Fruit fly (Drosophila melanogaster) whole organism, embryonic: ENCODE data around the gene CG31100.

ENCODE experiments used
- CG12299 ChIP-seq: fragments of 200-800 bp; sonication (Bioruptor generic); optimal IDR thresholded peaks from 2 replicates; lab custom pipeline; 2018; ENCODE audit warnings: missing biosample characterization, mild to moderate bottlenecking, missing genetic modification characterization
- CG34376 ChIP-seq: fragments of 200-800 bp; sonication (Bioruptor generic); optimal IDR thresholded peaks from 2 replicates; lab custom pipeline; 2018; ENCODE audit warnings: missing biosample characterization, mild to moderate bottlenecking, missing genetic modification characterization
- CG5953 ChIP-seq: fragments of 200-800 bp; sonication (Bioruptor generic); IDR thresholded peaks from 2 replicates; pipeline ENCODE4 v1.3.6; 2022; ENCODE audit warnings: missing biosample characterization, missing genetic modification characterization
- CG9932 ChIP-seq: fragments of 200-800 bp; sonication (Bioruptor generic); IDR thresholded peaks from 2 replicates; pipeline ENCODE4 v1.3.6; 2022; ENCODE audit warnings: missing biosample characterization, missing genetic modification characterization
- Vsx1 ChIP-seq: fragments of 200-800 bp; sonication (Bioruptor generic); optimal IDR thresholded peaks from 2 replicates; lab custom pipeline; 2017; ENCODE audit warnings: missing biosample characterization, mild to moderate bottlenecking, missing genetic modification characterization, missing genetic modification reagents
- lab ChIP-seq: fragments of 200-800 bp; sonication (Bioruptor generic); optimal IDR thresholded peaks from 3 replicates; lab custom pipeline; 2017; ENCODE audit warnings: missing biosample characterization, missing genetic modification characterization, mild to moderate bottlenecking, moderate library complexity, missing genetic modification reagents
- maf-S ChIP-seq: fragments of 200-800 bp; sonication (Bioruptor generic); optimal IDR thresholded peaks from 2 replicates; lab custom pipeline; 2016; ENCODE audit warnings: missing biosample characterization, missing genetic modification characterization

- peak; percentile 79 for TF ChIP-seq CG34376
- peak; percentile 91 for TF ChIP-seq CG9932 (GFP tag; lab: Robert Waterston, UW)
- TF ChIP-seq lab (GFP tag; lab: Kevin White, UChicago): peak; percentile 87
- no peak for TF ChIP-seq CG5953
- peak; percentile 49 for TF ChIP-seq CG12299 (tag; lab: Kevin White, UChicago)
- no peak for TF ChIP-seq Vsx1 (GFP tag; lab: Kevin White, UChicago)
- peak; percentile 85 for TF ChIP-seq maf-S (GFP tag; lab: Kevin White, UChicago)
Measured at dm6 chr3R:8992928-8993579, 10.4 kb downstream of the CG31100 start, which contains the start of gene CG11975.
